Fruit fly (Drosophila melanogaster) whole organism, wandering third instar larva: ENCODE measurements around the gene Oseg5.

Experiments used
- Abd-B ChIP-seq: fragments of >200 bp; optimal IDR thresholded peaks from 2 replicates; lab custom pipeline; 2017; ENCODE audit warnings: missing biosample characterization, missing genetic modification characterization
- CG9705 ChIP-seq: fragments of 200-800 bp; sonication (Bioruptor generic); optimal IDR thresholded peaks from 2 replicates; lab custom pipeline; 2018; ENCODE audit warnings: missing biosample characterization, mild to moderate bottlenecking, missing genetic modification characterization
- CrebA ChIP-seq: fragments of 200-800 bp; sonication (Bioruptor generic); optimal IDR thresholded peaks from 2 replicates; lab custom pipeline; 2016; ENCODE audit warnings: missing biosample characterization, mild to moderate bottlenecking, missing genetic modification characterization, borderline replicate concordance
- Dfd ChIP-seq: fragments of >200 bp; optimal IDR thresholded peaks from 2 replicates; lab custom pipeline; 2017; ENCODE audit warnings: missing biosample characterization, missing genetic modification characterization
- Dif ChIP-seq: fragments of 200-275, 200-300 bp; sonication (Bioruptor generic); optimal IDR thresholded peaks from 2 replicates; lab custom pipeline; 2018; ENCODE audit warnings: missing biosample characterization, missing genetic modification characterization; ENCODE audit not compliant: partially characterized antibody
- GATAd ChIP-seq: sonication (Bioruptor generic); optimal IDR thresholded peaks from 2 replicates; lab custom pipeline; 2016; ENCODE audit warnings: missing biosample characterization, missing genetic modification characterization
- HLH106 ChIP-seq: fragments of 200-800 bp; optimal IDR thresholded peaks from 3 replicates; lab custom pipeline; 2019; ENCODE audit warnings: missing biosample characterization, mild to moderate bottlenecking, missing genetic modification characterization, moderate library complexity
- Hnf4 ChIP-seq: fragments of 200-800 bp; sonication (Bioruptor generic); optimal IDR thresholded peaks from 2 replicates; lab custom pipeline; 2016; ENCODE audit warnings: missing biosample characterization, mild to moderate bottlenecking, missing genetic modification characterization
- Hr78 ChIP-seq: fragments of >200 bp; optimal IDR thresholded peaks from 2 replicates; lab custom pipeline; 2017; ENCODE audit warnings: missing biosample characterization, missing genetic modification characterization
- Myc ChIP-seq: fragments of >200 bp; optimal IDR thresholded peaks from 2 replicates; lab custom pipeline; 2017
- N ChIP-seq: fragments of >200 bp; optimal IDR thresholded peaks from 2 replicates; lab custom pipeline; 2018; ENCODE audit warnings: missing biosample characterization, missing external identifiers, missing genetic modification characterization
- OdsH ChIP-seq: fragments of 200-800 bp; sonication (Bioruptor generic); optimal IDR thresholded peaks from 2 replicates; lab custom pipeline; 2016; ENCODE audit warnings: missing biosample characterization, mild to moderate bottlenecking, missing genetic modification characterization
- Rel ChIP-seq, 2 experiments: fragments of 200-800 bp; sonication (Bioruptor generic) in 1 of 2; optimal IDR thresholded peaks; 2 replicates in 1 of 2; 3 replicates in 1 of 2; lab custom pipeline; 2016 to 2019; ENCODE audit warnings: mild to moderate bottlenecking in 2 of 2, missing biosample characterization in 2 of 2, missing genetic modification characterization in 2 of 2, moderate library complexity in 1 of 2
- Vsx2 ChIP-seq: fragments of 200-300, 225-300 bp; sonication (Bioruptor generic); optimal IDR thresholded peaks from 2 replicates; lab custom pipeline; 2018; ENCODE audit warnings: missing biosample characterization, missing genetic modification characterization; ENCODE audit not compliant: partially characterized antibody
- brk ChIP-seq: fragments of 200-800 bp; sonication (Bioruptor generic); optimal IDR thresholded peaks from 2 replicates; lab custom pipeline; 2016; ENCODE audit warnings: missing biosample characterization, mild to moderate bottlenecking, missing genetic modification characterization
- dl ChIP-seq, 2 experiments: fragments of 175-275, 200-275 bp in 1 of 2; fragments of 200-275 bp in 1 of 2; sonication (Bioruptor generic); optimal IDR thresholded peaks; lab custom pipeline; 2018; ENCODE audit warnings: mild to moderate bottlenecking in 2 of 2, missing biosample characterization in 2 of 2, missing genetic modification characterization in 2 of 2, moderate library complexity in 2 of 2; ENCODE audit not compliant: partially characterized antibody in 2 of 2, insufficient read depth in 1 of 2
- dmrt93B ChIP-seq: fragments of 200-800 bp; sonication (Bioruptor generic); optimal IDR thresholded peaks from 2 replicates; lab custom pipeline; 2018; ENCODE audit warnings: missing biosample characterization, mild to moderate bottlenecking, missing genetic modification characterization
- dsf ChIP-seq: sonication (Bioruptor generic); optimal IDR thresholded peaks from 2 replicates; lab custom pipeline; 2016; ENCODE audit warnings: missing biosample characterization, missing genetic modification characterization, borderline replicate concordance
- ey ChIP-seq: fragments of 200-800 bp; sonication (Bioruptor generic); optimal IDR thresholded peaks from 2 replicates; lab custom pipeline; 2016; ENCODE audit warnings: missing biosample characterization, missing genetic modification characterization
- foxo ChIP-seq, 2 experiments: fragments of 200-800 bp; sonication (Bioruptor generic); optimal IDR thresholded peaks; 2 replicates in 1 of 2; 3 replicates in 1 of 2; lab custom pipeline; 2016 to 2017; ENCODE audit warnings: missing biosample characterization in 2 of 2, missing genetic modification characterization in 2 of 2
- fru ChIP-seq: fragments of 200-800 bp; sonication (Bioruptor generic); optimal IDR thresholded peaks from 3 replicates; lab custom pipeline; 2016; ENCODE audit warnings: missing biosample characterization, mild to moderate bottlenecking, missing genetic modification characterization
- h ChIP-seq: fragments of 200-800 bp; sonication (Bioruptor generic); optimal IDR thresholded peaks from 3 replicates; lab custom pipeline; 2016; ENCODE audit warnings: missing biosample characterization, mild to moderate bottlenecking, missing genetic modification characterization
- jim ChIP-seq: fragments of 175-275, 200-325 bp; sonication (Bioruptor generic); optimal IDR thresholded peaks from 2 replicates; lab custom pipeline; 2016; ENCODE audit warnings: missing biosample characterization, mild to moderate bottlenecking, missing genetic modification characterization
- pan ChIP-seq: fragments of >200 bp; optimal IDR thresholded peaks from 2 replicates; lab custom pipeline; 2017
- psq ChIP-seq: fragments of 200-800 bp; sonication (Bioruptor generic); optimal IDR thresholded peaks from 3 replicates; lab custom pipeline; 2017; ENCODE audit warnings: missing biosample characterization, mild to moderate bottlenecking, missing genetic modification characterization, moderate library complexity
- rgr ChIP-seq: fragments of 200-800 bp; sonication (Bioruptor generic); optimal IDR thresholded peaks from 3 replicates; lab custom pipeline; 2016; ENCODE audit warnings: missing biosample characterization, mild to moderate bottlenecking, missing genetic modification characterization
- sage ChIP-seq: fragments of 200-800 bp; sonication (Bioruptor generic); optimal IDR thresholded peaks from 2 replicates; lab custom pipeline; 2016; ENCODE audit warnings: missing biosample characterization, mild to moderate bottlenecking, missing genetic modification characterization
- sv ChIP-seq: fragments of 200-800 bp; sonication (Bioruptor generic); optimal IDR thresholded peaks from 3 replicates; lab custom pipeline; 2016; ENCODE audit warnings: missing biosample characterization, missing genetic modification characterization
- tai ChIP-seq: sonication (Bioruptor generic); optimal IDR thresholded peaks from 2 replicates; lab custom pipeline; 2016; ENCODE audit warnings: missing biosample characterization, missing genetic modification characterization
- usp ChIP-seq: fragments of >200 bp; optimal IDR thresholded peaks from 2 replicates; lab custom pipeline; 2017; ENCODE audit warnings: missing biosample characterization, missing genetic modification characterization
- woc ChIP-seq: sonication (Bioruptor generic); optimal IDR thresholded peaks from 2 replicates; lab custom pipeline; 2016; ENCODE audit warnings: missing biosample characterization, mild to moderate bottlenecking, missing genetic modification characterization

Gene Oseg5

dm6 chr2L:20816140-20816539 lies 19.5 kb downstream of the Oseg5 start, which contains the start of gene CG33322:
CG33322 (minus strand) TSS chr2L:20816240.
- no peak for TF ChIP-seq tai (GFP tag; lab: Kevin White, UChicago)
- no peak for TF ChIP-seq Dif
- no peak for TF ChIP-seq dmrt93B (GFP tag; lab: Kevin White, UChicago)
- TF ChIP-seq Dfd (GFP tag; lab: Kevin White, UChicago), result no peak
- no peak for TF ChIP-seq rgr
- no peak for TF ChIP-seq Hnf4 (GFP tag; lab: Kevin White, UChicago)
- no peak for TF ChIP-seq CG9705
- TF ChIP-seq foxo (GFP tag; optimal IDR thresholded peaks at IDR 0.05; lab: Kevin White, UChicago), result no peak
- no peak for TF ChIP-seq Vsx2 (GFP tag; lab: Kevin White, UChicago)
- TF ChIP-seq OdsH (GFP tag; lab: Kevin White, UChicago), result no peak
- TF ChIP-seq jim, result no peak
- TF ChIP-seq Hr78 (GFP tag; lab: Kevin White, UChicago), result no peak
- no peak for TF ChIP-seq brk (GFP tag; lab: Kevin White, UChicago)
- TF ChIP-seq sv (GFP tag; lab: Kevin White, UChicago), result no peak
- TF ChIP-seq N (GFP tag; lab: Kevin White, UChicago), result no peak

- TF ChIP-seq psq (GFP tag; lab: Kevin White, UChicago) (no peak), Dif (no peak), ey (GFP tag; lab: Kevin White, UChicago) (no peak), Rel (GFP tag; optimal IDR thresholded peaks at IDR 0.05; lab: Kevin White, UChicago) (no peak), Rel (tag; optimal IDR thresholded peaks at IDR 0.05; lab: Kevin White, UChicago) (no peak), rgr (no peak), foxo (GFP tag; optimal IDR thresholded peaks at IDR 0.05; lab: Kevin White, UChicago) (no peak), usp (GFP tag; lab: Kevin White, UChicago) (no peak), Myc (lab: Kevin White, UChicago) (no peak), Hr78 (GFP tag; lab: Kevin White, UChicago) (no peak), CG9705 (no peak), HLH106 (tag; lab: Kevin White, UChicago) (no peak), fru (GFP tag; lab: Kevin White, UChicago) (no peak), Abd-B (GFP tag; lab: Kevin White, UChicago) (no peak)
- TF ChIP-seq, all 38 proteins: peak for 0
These were observed 23.1 kb downstream of the Oseg5 start for dm6 chr2L:20812283-20813189.

- no peak for TF ChIP-seq dsf
- peak; percentile 10 for TF ChIP-seq sv (GFP tag; lab: Kevin White, UChicago)
These were observed 24.5 kb downstream of the Oseg5 start for dm6 chr2L:20811039-20811652.

- TF ChIP-seq Rel (GFP tag; optimal IDR thresholded peaks at IDR 0.05; lab: Kevin White, UChicago) (no peak), Rel (tag; optimal IDR thresholded peaks at IDR 0.05; lab: Kevin White, UChicago) (no peak), pan (lab: Kevin White, UChicago) (no peak), dl (GFP tag; optimal IDR thresholded peaks at IDR 0.05; lab: Kevin White, UChicago; ENCODE audit: insufficient read depth in 1 of 2, partially characterized antibody in 2 of 2) (no peak), OdsH (GFP tag; lab: Kevin White, UChicago) (no peak), woc (GFP tag; lab: Kevin White, UChicago) (no peak), Hr78 (GFP tag; lab: Kevin White, UChicago) (no peak), rgr (no peak), psq (GFP tag; lab: Kevin White, UChicago) (no peak), sage (GFP tag; lab: Kevin White, UChicago) (no peak), foxo (GFP tag; optimal IDR thresholded peaks at IDR 0.05; lab: Kevin White, UChicago) (no peak), h (GFP tag; lab: Kevin White, UChicago) (no peak), jim (no peak), GATAd (no peak), CrebA (GFP tag; lab: Kevin White, UChicago) (no peak), HLH106 (tag; lab: Kevin White, UChicago) (no peak), brk (GFP tag; lab: Kevin White, UChicago) (no peak), Myc (lab: Kevin White, UChicago) (no peak), dsf (no peak)
These were observed 26.4 kb downstream of the Oseg5 start for dm6 chr2L:20809229-20809628.
